Worm (Caenorhabditis elegans) whole organism, early embryonic: ENCODE measurements around the gene C05D12.7.

Experiments
- B0310.2 ChIP-seq: sonication (generic microtip); optimal IDR thresholded peaks from 2 replicates; lab custom pipeline; 2016; ENCODE audit warnings: mild to moderate bottlenecking, missing genetic modification characterization, missing compliant biosample characterization
- F13C5.2 ChIP-seq: sonication (generic microtip); optimal IDR thresholded peaks from 2 replicates; lab custom pipeline; 2017; ENCODE audit warnings: mild to moderate bottlenecking, missing genetic modification characterization, inconsistent platforms, missing compliant biosample characterization
- aly-1 ChIP-seq: sonication (generic microtip); optimal IDR thresholded peaks from 2 replicates; lab custom pipeline; 2016; ENCODE audit warnings: missing genetic modification characterization, missing compliant biosample characterization
- ama-1 ChIP-seq: fragments of 150-350 bp; optimal IDR thresholded peaks from 2 replicates; lab custom pipeline; 2014
- ceh-13 ChIP-seq: fragments of 200-800 bp; sonication (Bioruptor generic); optimal IDR thresholded peaks from 2 replicates; lab custom pipeline; 2018; ENCODE audit warnings: mild to moderate bottlenecking, missing genetic modification characterization, missing compliant biosample characterization
- ceh-36 ChIP-seq: sonication (generic microtip); optimal IDR thresholded peaks from 2 replicates; lab custom pipeline; 2016; ENCODE audit warnings: missing genetic modification characterization, inconsistent platforms, missing compliant biosample characterization
- ets-7 ChIP-seq: sonication (generic microtip); optimal IDR thresholded peaks from 2 replicates; lab custom pipeline; 2016; ENCODE audit warnings: missing genotype, missing genetic modification characterization, missing compliant biosample characterization
- flt-1 ChIP-seq: fragments of 200-800 bp; sonication (Bioruptor generic); IDR thresholded peaks from 2 replicates; pipeline ENCODE4 v1.3.6; 2022; ENCODE audit warnings: missing genetic modification characterization, missing compliant biosample characterization
- hmbx-1 ChIP-seq: sonication (generic microtip); optimal IDR thresholded peaks from 2 replicates; lab custom pipeline; 2016; ENCODE audit warnings: mild to moderate bottlenecking, missing genetic modification characterization, missing compliant biosample characterization
- hmg-4 ChIP-seq: fragments of 200-800 bp; sonication (Bioruptor generic); optimal IDR thresholded peaks from 2 replicates; lab custom pipeline; 2018; ENCODE audit warnings: mild to moderate bottlenecking, missing genetic modification characterization, missing compliant biosample characterization
- hnd-1 ChIP-seq: sonication (generic microtip); optimal IDR thresholded peaks from 2 replicates; lab custom pipeline; 2016; ENCODE audit warnings: missing genetic modification characterization, missing compliant biosample characterization
- pes-1 ChIP-seq: fragments of 200-800 bp; sonication (Bioruptor generic); IDR thresholded peaks from 2 replicates; pipeline ENCODE4 v1.3.6; 2022; ENCODE audit warnings: missing genetic modification reagents, missing genetic modification characterization, missing compliant biosample characterization
- scrt-1 ChIP-seq: fragments of 200-800 bp; sonication (Bioruptor generic); IDR thresholded peaks from 2 replicates; pipeline ENCODE4 v1.3.6; 2022; ENCODE audit warnings: missing genetic modification characterization, missing compliant biosample characterization
- sea-1 ChIP-seq: fragments of 200-800 bp; sonication (Bioruptor generic); conservative IDR thresholded peaks from 2 replicates; pipeline ENCODE4 v1.3.6; 2022; ENCODE audit warnings: missing genetic modification characterization, missing compliant biosample characterization
- tbx-11 ChIP-seq: fragments of 200-800 bp; sonication (Bioruptor generic); IDR thresholded peaks from 2 replicates; pipeline ENCODE4 v1.3.6; 2022; ENCODE audit warnings: missing genetic modification characterization, missing compliant biosample characterization
- tbx-37 ChIP-seq: fragments of 200-800 bp; sonication (Bioruptor generic); conservative IDR thresholded peaks from 2 replicates; pipeline ENCODE4 v1.3.6; 2022; ENCODE audit warnings: missing genetic modification reagents, missing genetic modification characterization, missing compliant biosample characterization
- tra-4 ChIP-seq: sonication (generic microtip); optimal IDR thresholded peaks from 2 replicates; lab custom pipeline; 2017; ENCODE audit warnings: missing genetic modification characterization, missing compliant biosample characterization

C05D12.7 gene

DNA sequence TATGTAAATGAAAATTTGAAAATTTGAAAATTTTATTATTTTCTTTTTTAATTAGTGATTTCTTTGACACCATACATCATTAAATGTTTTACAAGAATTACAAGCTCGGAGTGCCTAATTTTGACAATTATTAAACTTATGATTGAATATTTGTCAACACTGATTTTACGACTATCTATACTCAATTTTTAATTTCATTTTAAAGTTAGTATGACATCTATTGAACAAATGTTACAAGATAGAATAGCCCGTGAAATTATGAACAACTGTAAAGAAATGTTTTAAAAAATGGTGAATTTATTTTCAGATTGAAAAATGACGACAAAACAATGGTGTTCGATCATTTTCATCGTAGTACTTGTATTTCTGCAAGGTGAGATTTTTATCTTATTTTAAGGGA lies 8.1 kb downstream of the C05D12.7 start, which contains the start of gene C05D12.2:
Gene C05D12.2 (plus strand): TSS at position 301 of the 400 bp plus-strand sequence.
- no peak for TF ChIP-seq ama-1 (lab: Kevin White, UChicago)
- no peak for TF ChIP-seq tbx-37 (GFP tag; lab: Robert Waterston, UW)
- TF ChIP-seq B0310.2 (tag; lab: Kevin White, UChicago), result no peak
- TF ChIP-seq sea-1 (GFP tag; lab: Robert Waterston, UW), result no peak
- TF ChIP-seq hnd-1, result no peak
- TF ChIP-seq scrt-1 (GFP tag; lab: Robert Waterston, UW), result no peak
- no peak for TF ChIP-seq hmg-4 (GFP tag; lab: Kevin White, UChicago)

DNA sequence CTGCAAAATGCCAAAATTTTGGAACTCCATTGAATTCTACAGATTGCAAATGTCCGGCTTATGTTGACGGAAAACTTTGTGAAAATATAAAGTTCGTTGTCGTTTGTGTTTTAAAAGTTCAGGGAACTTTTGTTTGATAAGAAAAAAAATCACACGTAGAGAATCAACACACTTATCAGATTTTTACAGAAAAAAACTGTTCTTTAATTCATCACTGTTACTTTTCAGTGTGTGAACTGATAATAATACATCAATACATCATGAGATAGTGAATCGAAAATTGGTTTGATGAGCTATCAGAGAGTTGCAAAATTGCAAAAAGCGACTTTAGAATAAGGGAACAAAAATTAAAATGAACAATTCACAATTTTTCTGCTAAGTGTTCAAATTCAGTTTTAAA lies 8.6 kb downstream of the C05D12.7 start:
- TF ChIP-seq ama-1 (lab: Kevin White, UChicago), result no peak
- TF ChIP-seq hnd-1, result no peak
- no peak for TF ChIP-seq hmbx-1
- TF ChIP-seq tra-4, result no peak
- no peak for TF ChIP-seq flt-1 (GFP tag; lab: Robert Waterston, UW)
- TF ChIP-seq pes-1 (GFP tag; lab: Robert Waterston, UW), result no peak
- TF ChIP-seq tbx-37 (GFP tag; lab: Robert Waterston, UW), result no peak
- TF ChIP-seq B0310.2 (tag; lab: Kevin White, UChicago), result no peak
- TF ChIP-seq F13C5.2 (tag; lab: Kevin White, UChicago), result no peak
- TF ChIP-seq ceh-36, result no peak
- no peak for TF ChIP-seq ceh-13
- TF ChIP-seq tbx-11 (GFP tag; lab: Robert Waterston, UW), result no peak
- no peak for TF ChIP-seq sea-1 (GFP tag; lab: Robert Waterston, UW)

DNA sequence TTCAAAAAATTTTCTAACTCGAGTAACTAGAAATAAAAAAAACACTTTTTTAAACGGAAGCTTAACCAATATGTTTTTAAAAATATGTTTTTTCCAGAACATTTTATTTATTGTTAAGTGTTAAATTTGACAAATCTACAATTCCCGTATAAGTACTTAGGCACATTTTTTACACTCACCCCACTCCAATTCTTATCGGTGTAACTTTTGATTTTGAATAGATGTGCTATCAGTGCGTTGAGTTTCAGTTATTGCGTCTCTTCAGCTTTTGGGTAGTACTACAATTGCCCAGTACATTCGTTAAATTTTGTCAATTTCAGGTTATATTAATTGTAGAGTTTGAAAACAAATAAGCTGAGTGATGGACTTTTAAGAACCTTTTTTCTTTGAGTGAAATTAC lies 14.1 kb downstream of the C05D12.7 start:
- TF ChIP-seq scrt-1 (GFP tag; lab: Robert Waterston, UW) (no peak), tra-4 (no peak), aly-1 (tag; lab: Kevin White, UChicago) (no peak), flt-1 (GFP tag; lab: Robert Waterston, UW) (no peak)

DNA sequence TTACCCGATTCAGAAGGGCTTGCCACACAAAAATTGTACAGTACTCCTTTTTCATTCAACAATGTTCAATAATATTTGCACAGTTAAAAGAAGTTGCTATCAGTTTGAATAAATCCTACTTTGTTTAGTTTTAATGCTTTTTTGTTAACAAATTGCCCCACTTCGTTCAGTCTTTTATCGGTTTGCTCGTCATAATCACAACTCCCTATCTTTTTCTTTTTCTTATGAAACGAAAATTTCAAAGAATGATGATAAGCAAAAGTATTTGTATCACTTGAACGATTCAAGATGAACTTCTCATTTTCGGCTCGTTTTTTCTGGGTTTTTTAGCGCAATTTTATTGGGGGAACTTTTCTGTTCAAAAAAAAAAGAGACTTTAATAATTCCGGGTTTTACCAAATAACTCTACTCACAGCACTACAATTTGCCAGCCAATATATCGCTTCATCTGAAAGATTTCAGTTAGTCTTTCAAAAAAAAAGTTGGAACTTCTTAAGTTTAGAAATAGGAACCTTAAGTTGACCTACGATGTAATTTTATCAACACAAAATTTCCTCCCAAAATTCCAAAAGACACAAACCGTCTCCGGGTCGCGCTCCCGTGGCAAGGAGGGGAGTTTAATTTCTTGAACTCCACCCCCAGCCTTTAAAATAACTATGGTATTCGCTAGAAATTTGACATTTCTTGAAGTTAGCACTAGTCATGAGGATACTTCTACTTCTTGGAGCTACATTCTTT lies 14.9 kb downstream of the C05D12.7 start, which contains the start of gene C05D12.3:
Gene C05D12.3 (plus strand): TSS at position 688 of the 738 bp plus-strand sequence.
- TF ChIP-seq tbx-11 (GFP tag; lab: Robert Waterston, UW) (no peak), F13C5.2 (tag; lab: Kevin White, UChicago) (no peak), tra-4 (no peak), pes-1 (GFP tag; lab: Robert Waterston, UW) (no peak), sea-1 (GFP tag; lab: Robert Waterston, UW) (no peak), tbx-37 (GFP tag; lab: Robert Waterston, UW) (no peak), flt-1 (GFP tag; lab: Robert Waterston, UW) (no peak), ama-1 (lab: Kevin White, UChicago) (no peak), ceh-36 (no peak), ceh-13 (no peak), B0310.2 (tag; lab: Kevin White, UChicago) (no peak)

- TF ChIP-seq hmg-4 (GFP tag; lab: Kevin White, UChicago) (no peak), F13C5.2 (tag; lab: Kevin White, UChicago) (no peak), scrt-1 (GFP tag; lab: Robert Waterston, UW) (no peak), hmbx-1 (no peak), tra-4 (no peak), ama-1 (lab: Kevin White, UChicago) (no peak), tbx-37 (GFP tag; lab: Robert Waterston, UW) (no peak), flt-1 (GFP tag; lab: Robert Waterston, UW) (no peak), ets-7 (tag; lab: Kevin White, UChicago) (no peak), pes-1 (GFP tag; lab: Robert Waterston, UW) (no peak), ceh-13 (no peak), sea-1 (GFP tag; lab: Robert Waterston, UW) (no peak), aly-1 (tag; lab: Kevin White, UChicago) (no peak), tbx-11 (GFP tag; lab: Robert Waterston, UW) (no peak), hnd-1 (no peak), ceh-36 (no peak), B0310.2 (tag; lab: Kevin White, UChicago) (no peak)
These were observed 17.4 kb downstream of the C05D12.7 start for ce11 chrII:11427322-11427721.

DNA sequence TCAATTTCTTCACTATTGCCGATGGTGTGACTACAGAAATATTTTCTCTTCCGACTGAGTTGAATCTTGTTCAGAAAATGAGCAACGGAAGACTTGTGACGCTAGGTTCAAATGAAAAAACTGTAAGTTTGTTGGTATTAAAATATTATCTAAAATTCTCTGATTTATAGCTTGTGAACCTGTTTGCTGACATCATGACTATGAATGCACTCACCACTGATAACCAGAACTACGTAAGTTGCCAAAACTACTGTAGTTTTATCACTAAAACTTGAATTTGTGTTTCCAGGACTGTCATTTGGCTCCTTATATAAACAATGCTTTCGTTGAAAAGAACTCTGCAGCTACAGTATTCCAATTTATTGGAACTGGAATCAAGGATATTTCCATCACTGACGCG lies 18.7 kb downstream of the C05D12.7 start:
- TF ChIP-seq B0310.2 (tag; lab: Kevin White, UChicago) (no peak), hmbx-1 (no peak), tbx-37 (GFP tag; lab: Robert Waterston, UW) (no peak), tbx-11 (GFP tag; lab: Robert Waterston, UW) (no peak), pes-1 (GFP tag; lab: Robert Waterston, UW) (no peak), scrt-1 (GFP tag; lab: Robert Waterston, UW) (no peak), hmg-4 (GFP tag; lab: Kevin White, UChicago) (no peak), flt-1 (GFP tag; lab: Robert Waterston, UW) (no peak), F13C5.2 (tag; lab: Kevin White, UChicago) (no peak), sea-1 (GFP tag; lab: Robert Waterston, UW) (no peak), ets-7 (tag; lab: Kevin White, UChicago) (no peak), ceh-13 (no peak), tra-4 (no peak)

- TF ChIP-seq tbx-37 (GFP tag; lab: Robert Waterston, UW) (no peak), sea-1 (GFP tag; lab: Robert Waterston, UW) (no peak), B0310.2 (tag; lab: Kevin White, UChicago) (no peak), hmg-4 (GFP tag; lab: Kevin White, UChicago) (no peak), ama-1 (lab: Kevin White, UChicago) (no peak), aly-1 (tag; lab: Kevin White, UChicago) (no peak), tbx-11 (GFP tag; lab: Robert Waterston, UW) (no peak), hmbx-1 (no peak)
These were observed 21.7 kb downstream of the C05D12.7 start, which contains the start of gene C05D12.4 for ce11 chrII:11431584-11431983. Gene C05D12.4 (plus strand): TSS chrII:11431884.
